Worm (Caenorhabditis elegans) whole organism, young adult: Measurements from ENCODE around the gene srz-94.

ENCODE experiments used
- C06A6.2 ChIP-seq: fragments of 200-800 bp; sonication (Bioruptor generic); conservative IDR thresholded peaks from 2 replicates; pipeline ENCODE4 v1.3.6; 2022; ENCODE audit warnings: missing genetic modification characterization, missing compliant biosample characterization
- F49E8.2 ChIP-seq: sonication (generic microtip); optimal IDR thresholded peaks from 3 replicates; lab custom pipeline; 2017; ENCODE audit warnings: missing genetic modification characterization, mild to moderate bottlenecking, missing compliant biosample characterization, antibody characterized with exemption, moderate library complexity; ENCODE audit not compliant: insufficient read depth
- ama-1 ChIP-seq, 3 experiments: fragments of 150-350 bp in 1 of 3; sonication (generic microtip) in 2 of 3; optimal IDR thresholded peaks; 2 replicates each; lab custom pipeline; 2014 to 2018; ENCODE audit warnings: missing biosample characterization in 2 of 3, missing genetic modification characterization in 2 of 3, missing genetic modification reagents in 2 of 3
- atf-7 ChIP-seq: sonication (generic microtip); optimal IDR thresholded peaks from 2 replicates; lab custom pipeline; 2017; ENCODE audit warnings: mild to moderate bottlenecking, missing genetic modification characterization, missing compliant biosample characterization

- no peak for TF ChIP-seq C06A6.2 (GFP tag; lab: Robert Waterston, UW)
- TF ChIP-seq F49E8.2 = no peak
- TF ChIP-seq ama-1 (optimal IDR thresholded peaks at IDR 0.05; lab: Kevin White, UChicago) = no peak
- no peak for TF ChIP-seq ama-1 (GFP tag; optimal IDR thresholded peaks at IDR 0.05; lab: Kevin White, UChicago)
- TF ChIP-seq atf-7 (tag; lab: Kevin White, UChicago) = no peak
Observed at ce11 chrV:17035850-17036249, at the start of gene srz-94.
